Fruit fly (Drosophila melanogaster) whole organism, embryonic: ENCODE results near the gene Polr2F.

ENCODE experiments used
- Blimp-1 ChIP-seq: fragments of 200-800 bp; sonication (Bioruptor generic); optimal IDR thresholded peaks from 3 replicates; lab custom pipeline; 2018; ENCODE audit warnings: missing biosample characterization, missing genetic modification characterization, mild to moderate bottlenecking, moderate library complexity, missing genetic modification reagents
- C15 ChIP-seq: fragments of 200-800 bp; sonication (Bioruptor generic); IDR thresholded peaks from 3 replicates; pipeline ENCODE4 v1.3.6; 2022; ENCODE audit warnings: missing biosample characterization, missing genetic modification characterization
- CG10462 ChIP-seq: fragments of 200-800 bp; sonication (Bioruptor generic); optimal IDR thresholded peaks from 2 replicates; lab custom pipeline; 2016; ENCODE audit warnings: missing biosample characterization, missing genetic modification characterization
- CG11247 ChIP-seq: fragments of 200-800 bp; sonication (Bioruptor generic); IDR thresholded peaks from 2 replicates; pipeline ENCODE4 v1.3.6; 2022; ENCODE audit warnings: missing biosample characterization, missing genetic modification characterization
- CG12219 ChIP-seq: fragments of 200-800 bp; sonication (Bioruptor generic); optimal IDR thresholded peaks from 3 replicates; lab custom pipeline; 2018; ENCODE audit warnings: missing biosample characterization, mild to moderate bottlenecking, missing genetic modification characterization
- CG12744 ChIP-seq: fragments of 200-800 bp; sonication (Bioruptor generic); optimal IDR thresholded peaks from 2 replicates; lab custom pipeline; 2016; ENCODE audit warnings: missing biosample characterization, missing genetic modification characterization
- CG13894 ChIP-seq: fragments of 200-800 bp; sonication (Bioruptor generic); optimal IDR thresholded peaks from 3 replicates; lab custom pipeline; 2018; ENCODE audit warnings: missing biosample characterization, mild to moderate bottlenecking, missing genetic modification characterization, moderate library complexity
- CG1529 ChIP-seq: fragments of 200-800 bp; sonication (Bioruptor generic); optimal IDR thresholded peaks from 3 replicates; lab custom pipeline; 2018; ENCODE audit warnings: missing biosample characterization, missing genetic modification characterization
- CG15479 ChIP-seq: fragments of 200-800 bp; sonication (Bioruptor generic); optimal IDR thresholded peaks from 3 replicates; lab custom pipeline; 2019; ENCODE audit warnings: missing biosample characterization, mild to moderate bottlenecking, missing genetic modification characterization, moderate library complexity
- CG15696 ChIP-seq: fragments of 200-800 bp; sonication (Bioruptor generic); optimal IDR thresholded peaks from 2 replicates; lab custom pipeline; 2019; ENCODE audit warnings: missing biosample characterization, mild to moderate bottlenecking, missing genetic modification characterization, moderate library complexity
- CG1647 ChIP-seq: fragments of 200-800 bp; sonication (Bioruptor generic); optimal IDR thresholded peaks from 3 replicates; lab custom pipeline; 2016; ENCODE audit warnings: missing biosample characterization, missing genetic modification characterization
- CG16779 ChIP-seq: fragments of 200-800 bp; sonication (Bioruptor generic); IDR thresholded peaks from 2 replicates; pipeline ENCODE4 v1.3.6; 2022; ENCODE audit warnings: missing biosample characterization, missing genetic modification characterization
- CG17912 ChIP-seq: fragments of 200-800 bp; sonication (Bioruptor generic); optimal IDR thresholded peaks from 2 replicates; lab custom pipeline; 2018; ENCODE audit warnings: missing biosample characterization, mild to moderate bottlenecking, missing genetic modification characterization
- CG2889 ChIP-seq: fragments of 200-800 bp; sonication (Bioruptor generic); IDR thresholded peaks from 3 replicates; pipeline ENCODE4 v1.3.6; 2022; ENCODE audit warnings: missing biosample characterization, missing genetic modification characterization
- CG3163 ChIP-seq: fragments of 200-800 bp; sonication (Bioruptor generic); optimal IDR thresholded peaks from 3 replicates; lab custom pipeline; 2016; ENCODE audit warnings: missing biosample characterization, missing genetic modification characterization
- CG33557 ChIP-seq: fragments of 200-800 bp; sonication (Bioruptor generic); optimal IDR thresholded peaks from 2 replicates; lab custom pipeline; 2019; ENCODE audit warnings: missing biosample characterization, mild to moderate bottlenecking, missing genetic modification characterization, moderate library complexity
- CG4282 ChIP-seq: fragments of 200-800 bp; sonication (Bioruptor generic); optimal IDR thresholded peaks from 2 replicates; lab custom pipeline; 2016; ENCODE audit warnings: missing biosample characterization, missing genetic modification characterization
- CG4707 ChIP-seq: fragments of 200-800 bp; sonication (Bioruptor generic); optimal IDR thresholded peaks from 2 replicates; lab custom pipeline; 2018; ENCODE audit warnings: missing biosample characterization, mild to moderate bottlenecking, missing genetic modification characterization, moderate library complexity
- CG6813 ChIP-seq: fragments of 200-800 bp; sonication (Bioruptor generic); optimal IDR thresholded peaks from 2 replicates; lab custom pipeline; 2017; ENCODE audit warnings: missing biosample characterization, missing genetic modification characterization, mild to moderate bottlenecking, moderate library complexity, missing genetic modification reagents
- CG7271 ChIP-seq: fragments of 200-800 bp; sonication (Bioruptor generic); optimal IDR thresholded peaks from 2 replicates; lab custom pipeline; 2018; ENCODE audit warnings: missing biosample characterization, mild to moderate bottlenecking, missing genetic modification characterization, moderate library complexity
- CG8924 ChIP-seq: fragments of 200-800 bp; optimal IDR thresholded peaks from 3 replicates; lab custom pipeline; 2019; ENCODE audit warnings: missing biosample characterization, mild to moderate bottlenecking, missing genetic modification characterization, moderate library complexity
- Camta ChIP-seq: fragments of 200-800 bp; sonication (Bioruptor generic); optimal IDR thresholded peaks from 2 replicates; lab custom pipeline; 2016; ENCODE audit warnings: missing biosample characterization, missing genetic modification characterization
- Fer1 ChIP-seq: fragments of 200-800 bp; sonication (Bioruptor generic); optimal IDR thresholded peaks from 2 replicates; lab custom pipeline; 2017; ENCODE audit warnings: missing biosample characterization, mild to moderate bottlenecking, missing genetic modification characterization
- HLHmδ ChIP-seq: fragments of 200-800 bp; sonication (Bioruptor generic); optimal IDR thresholded peaks from 2 replicates; lab custom pipeline; 2018; ENCODE audit warnings: missing biosample characterization, mild to moderate bottlenecking, missing genetic modification characterization, moderate library complexity
- Lhr ChIP-seq: fragments of 200-800 bp; sonication (Bioruptor generic); optimal IDR thresholded peaks from 3 replicates; lab custom pipeline; 2017; ENCODE audit warnings: mild to moderate bottlenecking, missing biosample characterization, missing genetic modification reagents, missing genetic modification characterization
- Xrp1 ChIP-seq: fragments of 200-800 bp; sonication (Bioruptor generic); IDR thresholded peaks from 2 replicates; pipeline ENCODE4 v1.3.6; 2022; ENCODE audit warnings: missing biosample characterization, missing genetic modification characterization
- ab ChIP-seq: fragments of 200-800 bp; sonication (Bioruptor generic); optimal IDR thresholded peaks from 2 replicates; lab custom pipeline; 2016; ENCODE audit warnings: missing biosample characterization, missing genetic modification characterization
- ato ChIP-seq: fragments of 200-800 bp; sonication (Bioruptor generic); IDR thresholded peaks from 2 replicates; pipeline ENCODE4 v1.3.6; 2022; ENCODE audit warnings: missing biosample characterization, missing genetic modification characterization; ENCODE audit not compliant: partially characterized antibody
- cad ChIP-seq: fragments of >200 bp; optimal IDR thresholded peaks from 2 replicates; lab custom pipeline; 2017; ENCODE audit warnings: missing biosample characterization, missing genetic modification characterization
- cas ChIP-seq: fragments of 200-800 bp; sonication (Bioruptor generic); IDR thresholded peaks from 2 replicates; pipeline ENCODE4 v1.3.6; 2022; ENCODE audit warnings: missing biosample characterization, missing genetic modification characterization
- chif ChIP-seq, 2 experiments: fragments of 200-800 bp; sonication (Bioruptor generic); optimal IDR thresholded peaks; 3 replicates each; lab custom pipeline; 2016; ENCODE audit warnings: missing biosample characterization in 2 of 2, missing genetic modification characterization in 2 of 2
- ci ChIP-seq: fragments of 200-800 bp; sonication (Bioruptor generic); IDR thresholded peaks from 3 replicates; pipeline ENCODE4 v1.3.6; 2022; ENCODE audit warnings: missing biosample characterization, missing genetic modification characterization
- crc ChIP-seq: fragments of 200-800 bp; sonication (Bioruptor generic); optimal IDR thresholded peaks from 2 replicates; lab custom pipeline; 2016; ENCODE audit warnings: missing biosample characterization, missing genetic modification characterization
- croc ChIP-seq: fragments of 200-800 bp; sonication (Bioruptor generic); conservative IDR thresholded peaks from 3 replicates; pipeline ENCODE4 v1.3.6; 2022; ENCODE audit warnings: missing biosample characterization, missing genetic modification characterization
- ems ChIP-seq: fragments of 200-800 bp; sonication (Bioruptor generic); optimal IDR thresholded peaks from 3 replicates; lab custom pipeline; 2016; ENCODE audit warnings: missing biosample characterization, missing genetic modification characterization
- jing ChIP-seq: fragments of 200-800 bp; sonication (Bioruptor generic); optimal IDR thresholded peaks from 2 replicates; lab custom pipeline; 2018; ENCODE audit warnings: missing biosample characterization, mild to moderate bottlenecking, missing genetic modification characterization
- kay ChIP-seq: fragments of 200-800 bp; sonication (Bioruptor generic); optimal IDR thresholded peaks from 2 replicates; lab custom pipeline; 2016; ENCODE audit warnings: missing biosample characterization, missing genetic modification characterization
- ken ChIP-seq: fragments of 200-800 bp; sonication (Bioruptor generic); IDR thresholded peaks from 3 replicates; pipeline ENCODE4 v1.3.6; 2022; ENCODE audit warnings: missing biosample characterization, missing genetic modification characterization
- kni ChIP-seq: fragments of 200-800 bp; sonication (Bioruptor generic); optimal IDR thresholded peaks from 3 replicates; lab custom pipeline; 2017; ENCODE audit warnings: mild to moderate bottlenecking, missing biosample characterization, missing genetic modification reagents, missing genetic modification characterization
- knrl ChIP-seq: fragments of 200-800 bp; sonication (Bioruptor generic); IDR thresholded peaks from 3 replicates; pipeline ENCODE4 v1.3.6; 2022; ENCODE audit warnings: missing biosample characterization, missing genetic modification characterization; ENCODE audit not compliant: partially characterized antibody
- lov ChIP-seq, 2 experiments: fragments of 200-800 bp in 1 of 2; fragments of >200 bp in 1 of 2; sonication (Bioruptor generic) in 1 of 2; IDR thresholded peaks in 1 of 2; optimal IDR thresholded peaks in 1 of 2; 2 replicates in 1 of 2; 3 replicates in 1 of 2; pipeline versions ENCODE4 v1.3.6 to Lab custom; 2017 to 2022; ENCODE audit warnings: missing biosample characterization in 1 of 2, missing genetic modification characterization in 1 of 2
- ranshi ChIP-seq: fragments of 200-800 bp; sonication (Bioruptor generic); IDR thresholded peaks from 2 replicates; pipeline ENCODE4 v1.3.6; 2022; ENCODE audit warnings: missing biosample characterization, missing genetic modification characterization
- sens ChIP-seq: fragments of 200-800 bp; sonication (Bioruptor generic); peaks from one replicate; lab custom pipeline; 2016; ENCODE audit warnings: missing biosample characterization, missing genetic modification characterization
- stwl ChIP-seq: fragments of 200-800 bp; sonication (Bioruptor generic); optimal IDR thresholded peaks from 3 replicates; lab custom pipeline; 2018; ENCODE audit warnings: missing biosample characterization, mild to moderate bottlenecking, missing genetic modification characterization, moderate library complexity
- tap ChIP-seq: fragments of 200-800 bp; optimal IDR thresholded peaks from 3 replicates; lab custom pipeline; 2019; ENCODE audit warnings: missing biosample characterization, mild to moderate bottlenecking, missing genetic modification characterization, moderate library complexity
- tio ChIP-seq: fragments of 200-800 bp; sonication (Bioruptor generic); optimal IDR thresholded peaks from 2 replicates; lab custom pipeline; 2017; ENCODE audit warnings: missing biosample characterization, missing genetic modification characterization, inconsistent platforms
- tll ChIP-seq, 2 experiments: fragments of 200-800 bp in 1 of 2; fragments of >200 bp in 1 of 2; sonication (Bioruptor generic) in 1 of 2; optimal IDR thresholded peaks; 2 replicates each; lab custom pipeline; 2017 to 2019; ENCODE audit warnings: missing biosample characterization in 2 of 2, missing genetic modification characterization in 2 of 2, mild to moderate bottlenecking in 1 of 2, moderate library complexity in 1 of 2
- unc-4 ChIP-seq: fragments of 200-800 bp; sonication (Bioruptor generic); IDR thresholded peaks from 2 replicates; pipeline ENCODE4 v1.3.6; 2022; ENCODE audit warnings: missing biosample characterization, missing genetic modification characterization; ENCODE audit not compliant: partially characterized antibody
- vvl ChIP-seq: fragments of 200-800 bp; sonication (Bioruptor generic); IDR thresholded peaks from 2 replicates; pipeline ENCODE4 v1.3.6; 2022; ENCODE audit warnings: missing biosample characterization, missing genetic modification characterization
- zen ChIP-seq: fragments of 200-800 bp; sonication (Bioruptor generic); optimal IDR thresholded peaks from 3 replicates; lab custom pipeline; 2018; ENCODE audit warnings: missing biosample characterization, mild to moderate bottlenecking, missing genetic modification characterization, moderate library complexity
- zen2 ChIP-seq: fragments of 200-800 bp; sonication (Bioruptor generic); IDR thresholded peaks from 3 replicates; pipeline ENCODE4 v1.3.6; 2022; ENCODE audit warnings: missing biosample characterization, missing genetic modification characterization; ENCODE audit not compliant: partially characterized antibody

Gene Polr2F

dm6 chr3R:5327911-5328310 is 43.7 kb upstream of the Polr2F start (continued):
- TF ChIP-seq CG6813 (peak; percentile 23), cad (GFP tag; lab: Kevin White, UChicago) (no peak), ato (GFP tag; lab: Robert Waterston, UW) (no peak), CG17912 (GFP tag; lab: Kevin White, UChicago) (no peak), lov (optimal IDR thresholded peaks at IDR 0.05; lab: Kevin White, UChicago) (no peak), lov (GFP tag; IDR thresholded peaks at IDR 0.05; lab: Robert Waterston, UW) (no peak), jing (GFP tag; lab: Kevin White, UChicago) (no peak), CG13894 (tag; lab: Kevin White, UChicago) (no peak), CG15696 (tag; lab: Kevin White, UChicago) (peak; percentile 78), CG3163 (GFP tag; lab: Kevin White, UChicago) (no peak), ranshi (no peak), CG16779 (GFP tag; lab: Robert Waterston, UW) (no peak), croc (GFP tag; lab: Robert Waterston, UW) (no peak), stwl (tag; lab: Kevin White, UChicago) (no peak), Blimp-1 (peak; percentile 21), kni (GFP tag; lab: Kevin White, UChicago) (peak; percentile 43), CG12219 (GFP tag; lab: Kevin White, UChicago) (no peak), tll (GFP tag; optimal IDR thresholded peaks at IDR 0.05; lab: Kevin White, UChicago) (peak in 1 of 2 experiments; percentile 94), CG4707 (GFP tag; lab: Kevin White, UChicago) (no peak), Camta (GFP tag; lab: Kevin White, UChicago) (no peak), HLHmδ (peak; percentile 2), zen2 (no peak), CG12744 (no peak), chif (GFP tag; optimal IDR thresholded peaks at IDR 0.05; lab: Kevin White, UChicago) (no peak), kay (GFP tag; lab: Kevin White, UChicago) (no peak), sens (peak; percentile 89), CG33557 (GFP tag; lab: Kevin White, UChicago) (peak; percentile 35), CG7271 (tag; lab: Kevin White, UChicago) (peak; percentile 62), CG10462 (GFP tag; lab: Kevin White, UChicago) (no peak), cas (GFP tag; lab: Robert Waterston, UW) (no peak), CG2889 (GFP tag; lab: Robert Waterston, UW) (no peak), unc-4 (GFP tag; lab: Robert Waterston, UW) (no peak), zen (tag; lab: Kevin White, UChicago) (peak; percentile 53), CG1647 (GFP tag; lab: Kevin White, UChicago) (no peak), CG1529 (GFP tag; lab: Kevin White, UChicago) (peak; percentile 10), ken (GFP tag; lab: Robert Waterston, UW) (no peak), Fer1 (GFP tag; lab: Kevin White, UChicago) (no peak), CG15479 (GFP tag; lab: Kevin White, UChicago) (peak; percentile 99), knrl (no peak), C15 (no peak), Lhr (GFP tag; lab: Kevin White, UChicago) (peak; percentile 13), CG8924 (tag; lab: Kevin White, UChicago) (peak; percentile 11), CG11247 (no peak), CG4282 (GFP tag; lab: Kevin White, UChicago) (no peak), tio (GFP tag; lab: Kevin White, UChicago) (no peak), ems (no peak), crc (no peak), tap (tag; lab: Kevin White, UChicago) (no peak), vvl (no peak), ab (GFP tag; lab: Kevin White, UChicago) (no peak), Xrp1 (GFP tag; lab: Robert Waterston, UW) (peak; percentile 24; the same call in 1 of the 2 replicates), ci (GFP tag; lab: Robert Waterston, UW) (no peak)
